Fruit fly (Drosophila melanogaster): ENCODE data around the gene sturkopf.

The sturkopf gene

dm6 chr3L:1342133-1342580 lies 29.0 kb upstream of the sturkopf start, which contains the start of gene indra (continued):
- TF ChIP-seq stc (GFP tag; IDR thresholded peaks at IDR 0.05): no peak
- no peak for TF ChIP-seq fd102C (GFP tag; optimal IDR thresholded peaks at IDR 0.05)
- no peak for TF ChIP-seq exex (tag; optimal IDR thresholded peaks at IDR 0.05)
- TF ChIP-seq CG10274 (GFP tag; optimal IDR thresholded peaks at IDR 0.05): peak; percentile 7
- TF ChIP-seq Rfx (GFP tag; IDR thresholded peaks at IDR 0.05): peak; percentile 63; the same call in 1 of the 2 replicates
- peak; percentile 59 for TF ChIP-seq CG9817 (tag; optimal IDR thresholded peaks at IDR 0.05)
- TF ChIP-seq zfh1 (GFP tag; IDR thresholded peaks at IDR 0.05): peak; percentile 50; the same call in 1 of the 3 replicates
- peak; percentile 44 for TF ChIP-seq Fer1 (GFP tag; optimal IDR thresholded peaks at IDR 0.05)
- peak; percentile 44 for TF ChIP-seq CG10543 (GFP tag; optimal IDR thresholded peaks at IDR 0.05)
- no peak for TF ChIP-seq dmrt99B (tag; optimal IDR thresholded peaks at IDR 0.05)
- TF ChIP-seq CG8944 (GFP tag; optimal IDR thresholded peaks at IDR 0.05): peak; percentile 56
- TF ChIP-seq Scr (GFP tag; IDR thresholded peaks at IDR 0.05; ENCODE audit: partially characterized antibody): peak; percentile 68
- no peak for TF ChIP-seq HmgD (GFP tag; optimal IDR thresholded peaks at IDR 0.05)
- no peak for TF ChIP-seq br (optimal IDR thresholded peaks at IDR 0.05)
- TF ChIP-seq CG8089 (GFP tag; optimal IDR thresholded peaks at IDR 0.05): peak; percentile 45
- peak; percentile 71 for TF ChIP-seq Myb (GFP tag; optimal IDR thresholded peaks at IDR 0.05)
- TF ChIP-seq Trl (optimal IDR thresholded peaks at IDR 0.05): no peak
- peak; percentile 27 for TF ChIP-seq Trl (GFP tag; optimal IDR thresholded peaks at IDR 0.05)
- TF ChIP-seq salm (tag; optimal IDR thresholded peaks at IDR 0.05): no peak
- TF ChIP-seq trh (GFP tag; optimal IDR thresholded peaks at IDR 0.05): no peak
- TF ChIP-seq Ssrp (tag; optimal IDR thresholded peaks at IDR 0.05): peak; percentile 53
- no peak for TF ChIP-seq NC2α (GFP tag; optimal IDR thresholded peaks at IDR 0.05)
- TF ChIP-seq Dbx (GFP tag; IDR thresholded peaks at IDR 0.05): peak; percentile 46; the same call in 1 of the 3 replicates
- no peak for TF ChIP-seq yki (optimal IDR thresholded peaks at IDR 0.05)
- peak in 1 of 2 experiments; percentile 54 for TF ChIP-seq insv (GFP tag; optimal IDR thresholded peaks at IDR 0.05)
- TF ChIP-seq CG7372 (GFP tag; IDR thresholded peaks at IDR 0.05): peak; percentile 26; the same call in 1 of the 2 replicates
- no peak for TF ChIP-seq ro (GFP tag; IDR thresholded peaks at IDR 0.05)
- 0 out of 3 replicates have a peak, but pooled peaks have one; percentile 58 for TF ChIP-seq ci (GFP tag; IDR thresholded peaks at IDR 0.05)

dm6 chr3L:1335989-1336961 lies 23.1 kb upstream of the sturkopf start:
- TF ChIP-seq CG13624 (GFP tag; optimal IDR thresholded peaks at IDR 0.05): peak; percentile 15
- TF ChIP-seq Xbp1 (GFP tag; optimal IDR thresholded peaks at IDR 0.05): no peak
- TF ChIP-seq CG15073 (GFP tag; optimal IDR thresholded peaks at IDR 0.05): no peak
- no peak for TF ChIP-seq zen2 (GFP tag; IDR thresholded peaks at IDR 0.05; ENCODE audit: partially characterized antibody)
- TF ChIP-seq pros (GFP tag; optimal IDR thresholded peaks at IDR 0.05): no peak
- TF ChIP-seq cato (GFP tag; optimal IDR thresholded peaks at IDR 0.05; ENCODE audit: borderline replicate concordance): no peak
- TF ChIP-seq Lhr (GFP tag; optimal IDR thresholded peaks at IDR 0.05): no peak
- TF ChIP-seq CG11093 (GFP tag; IDR thresholded peaks at IDR 0.05): no peak
- no peak for TF ChIP-seq Awh (GFP tag; IDR thresholded peaks at IDR 0.05)
- TF ChIP-seq jigr1 (GFP tag; IDR thresholded peaks at IDR 0.05): no peak
- no peak for TF ChIP-seq CG4424 (GFP tag; optimal IDR thresholded peaks at IDR 0.05)
- no peak for TF ChIP-seq CG14050 (GFP tag; IDR thresholded peaks at IDR 0.05)
- TF ChIP-seq CG1602 (GFP tag; optimal IDR thresholded peaks at IDR 0.05): no peak
- TF ChIP-seq crol (GFP tag; IDR thresholded peaks at IDR 0.05): no peak
- TF ChIP-seq CG10274 (GFP tag; optimal IDR thresholded peaks at IDR 0.05): no peak
- peak; percentile 96 for TF ChIP-seq exex (tag; optimal IDR thresholded peaks at IDR 0.05)
- TF ChIP-seq CG12942 (GFP tag; optimal IDR thresholded peaks at IDR 0.05): no peak
- TF ChIP-seq CG15479 (GFP tag; optimal IDR thresholded peaks at IDR 0.05): peak; percentile 55
- no peak for TF ChIP-seq CG18476 (GFP tag; optimal IDR thresholded peaks at IDR 0.05)
- no peak for TF ChIP-seq ham (GFP tag; IDR thresholded peaks at IDR 0.05)
- peak; percentile 55 for TF ChIP-seq Rfx (GFP tag; IDR thresholded peaks at IDR 0.05)
- TF ChIP-seq BEAF-32 (GFP tag; optimal IDR thresholded peaks at IDR 0.05): no peak
- TF ChIP-seq twi (tag; optimal IDR thresholded peaks at IDR 0.05): no peak
- peak; percentile 67; the same call in 1 of the 2 replicates for TF ChIP-seq CG4360 (GFP tag; IDR thresholded peaks at IDR 0.05)
- peak; percentile 38 for TF ChIP-seq Meics (GFP tag; optimal IDR thresholded peaks at IDR 0.05)

Data from whole organism, embryonic.